Fruit fly (Drosophila melanogaster): ENCODE measurements around the gene chinmo.

chinmo gene

DNA sequence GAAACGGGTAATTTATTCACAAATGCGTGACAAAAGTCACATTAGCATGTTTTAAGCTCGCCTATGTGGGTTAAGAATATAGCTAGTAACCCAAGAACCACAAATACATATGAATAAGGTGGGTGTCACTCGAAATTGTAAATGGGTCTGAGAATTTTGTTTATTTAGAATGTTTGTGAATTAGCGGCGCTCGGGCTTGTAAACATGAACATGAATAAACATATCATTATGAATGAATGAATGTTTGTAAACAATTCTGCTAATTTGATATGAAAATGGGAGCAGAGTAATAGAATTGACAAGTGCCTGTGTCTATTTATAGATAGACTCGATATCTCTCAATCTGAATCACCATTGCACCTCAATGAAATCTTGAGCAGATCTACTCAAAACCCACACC, 84.1 kb downstream of the chinmo start (continued):
- TF ChIP-seq Vsx1 (GFP tag; optimal IDR thresholded peaks at IDR 0.05) (peak; percentile 11), ara (GFP tag; IDR thresholded peaks at IDR 0.05) (0 out of 2 replicates have a peak, but pooled peaks have one; percentile 27), Asciz (GFP tag; optimal IDR thresholded peaks at IDR 0.05) (peak; percentile 18), D19A (tag; optimal IDR thresholded peaks at IDR 0.05) (no peak), sd (tag; optimal IDR thresholded peaks at IDR 0.05) (peak; percentile 32), Eip74EF (GFP tag; optimal IDR thresholded peaks at IDR 0.05) (no peak), chinmo (GFP tag; IDR thresholded peaks at IDR 0.05; ENCODE audit: partially characterized antibody) (0 out of 4 replicates have a peak, but pooled peaks have one; percentile 50), lab (GFP tag; optimal IDR thresholded peaks at IDR 0.05) (peak; percentile 33), schlank (tag; optimal IDR thresholded peaks at IDR 0.05) (peak; percentile 13)

DNA sequence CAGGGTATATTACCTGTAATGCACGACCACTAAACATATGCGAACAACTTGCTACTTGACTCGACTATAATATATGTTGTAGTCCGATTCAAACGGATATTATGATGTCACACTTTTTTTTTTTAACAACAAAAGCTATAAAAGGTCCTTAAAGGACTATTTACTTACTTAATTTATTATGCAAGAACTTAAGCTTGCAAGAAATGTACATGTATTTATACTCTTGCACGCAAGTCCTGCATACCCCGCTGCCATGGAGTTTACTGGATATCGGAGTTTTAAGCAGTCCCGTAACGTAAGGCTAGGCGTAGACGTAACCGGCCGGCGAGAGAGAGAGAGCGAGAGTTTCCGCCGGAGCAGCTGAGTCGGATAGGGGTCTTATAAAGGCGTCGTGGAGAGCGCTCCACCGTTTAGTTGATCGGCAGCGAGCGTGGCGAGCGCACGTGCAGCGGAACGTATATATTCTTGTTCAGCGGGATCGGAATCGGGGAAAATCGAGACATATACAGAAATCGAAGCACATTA, 86.1 kb downstream of the chinmo start:
- TF ChIP-seq CG1603 (tag; optimal IDR thresholded peaks at IDR 0.05) (peak; percentile 88), chinmo (GFP tag; IDR thresholded peaks at IDR 0.05; ENCODE audit: partially characterized antibody) (peak; percentile 85; the same call in 3 of the 4 replicates), Oaz (GFP tag; IDR thresholded peaks at IDR 0.05) (peak; percentile 69; the same call in 1 of the 2 replicates), CG4854 (GFP tag; optimal IDR thresholded peaks at IDR 0.05) (peak; percentile 68), pum (GFP tag; optimal IDR thresholded peaks at IDR 0.05) (peak; percentile 89), dysf (GFP tag; IDR thresholded peaks at IDR 0.05) (peak; percentile 85), CG4707 (GFP tag; optimal IDR thresholded peaks at IDR 0.05) (peak; percentile 35), eve (GFP tag; optimal IDR thresholded peaks at IDR 0.05) (peak in 1 of 2 experiments; percentile 94), CG16863 (GFP tag; optimal IDR thresholded peaks at IDR 0.05) (peak; percentile 92), Hr78 (GFP tag; optimal IDR thresholded peaks at IDR 0.05) (peak in 1 of 2 experiments; percentile 81), CG9797 (GFP tag; optimal IDR thresholded peaks at IDR 0.05) (no peak), abd-A (tag; optimal IDR thresholded peaks at IDR 0.05) (no peak), trh (GFP tag; optimal IDR thresholded peaks at IDR 0.05) (peak; percentile 64), Dip3 (GFP tag; optimal IDR thresholded peaks at IDR 0.05) (peak; percentile 90), lov (optimal IDR thresholded peaks at IDR 0.05) (no peak), lov (GFP tag; IDR thresholded peaks at IDR 0.05) (peak; percentile 78; the same call in 2 of the 3 replicates), Eip74EF (GFP tag; optimal IDR thresholded peaks at IDR 0.05) (peak in 1 of 2 experiments; percentile 84), Antp (GFP tag; optimal IDR thresholded peaks at IDR 0.05) (peak; percentile 90), slbo (GFP tag; IDR thresholded peaks at IDR 0.05) (peak; percentile 80), Lpt (GFP tag; optimal IDR thresholded peaks at IDR 0.05) (no peak), CG32767 (GFP tag; IDR thresholded peaks at IDR 0.05) (peak; percentile 83; the same call in 1 of the 2 replicates), CG8765 (GFP tag; IDR thresholded peaks at IDR 0.05) (peak; percentile 68; the same call in 1 of the 2 replicates), dmrt11E (tag; optimal IDR thresholded peaks at IDR 0.05) (peak; percentile 84), CG1792 (GFP tag; optimal IDR thresholded peaks at IDR 0.05) (peak; percentile 74), CG34376 (GFP tag; optimal IDR thresholded peaks at IDR 0.05) (peak; percentile 19), BtbVII (GFP tag; optimal IDR thresholded peaks at IDR 0.05) (peak; percentile 76), CG8388 (GFP tag; optimal IDR thresholded peaks at IDR 0.05) (peak; percentile 85), inv (GFP tag; IDR thresholded peaks at IDR 0.05; ENCODE audit: partially characterized antibody) (no peak), CG6272 (GFP tag; IDR thresholded peaks at IDR 0.05) (peak; percentile 87), pros (GFP tag; optimal IDR thresholded peaks at IDR 0.05) (no peak), Sin3A (optimal IDR thresholded peaks at IDR 0.05) (no peak), CG9727 (GFP tag; optimal IDR thresholded peaks at IDR 0.05) (peak; percentile 88), CG15479 (GFP tag; optimal IDR thresholded peaks at IDR 0.05) (peak; percentile 8), HmgD (GFP tag; optimal IDR thresholded peaks at IDR 0.05) (peak; percentile 19), sens (GFP tag) (peak; percentile 99), Blimp-1 (GFP tag; optimal IDR thresholded peaks at IDR 0.05) (peak; percentile 85), Optix (GFP tag; IDR thresholded peaks at IDR 0.05) (peak; percentile 80; the same call in 2 of the 3 replicates), CG7372 (GFP tag; IDR thresholded peaks at IDR 0.05) (peak; percentile 64), CG18764 (GFP tag; optimal IDR thresholded peaks at IDR 0.05) (peak; percentile 86), sd (tag; optimal IDR thresholded peaks at IDR 0.05) (peak; percentile 52), Sox102F (GFP tag; optimal IDR thresholded peaks at IDR 0.05) (peak; percentile 96)
